Worm (Caenorhabditis elegans) whole organism, young adult: Measurements from ENCODE around the gene fbxb-59.
A peak's percentile ranks its signal among the peaks of the same experiment; 100 is the strongest.

Experiments
- B0035.1 ChIP-seq: sonication (generic microtip); optimal IDR thresholded peaks from 2 replicates; lab custom pipeline; 2016; ENCODE audit warnings: missing genetic modification characterization, mild to moderate bottlenecking, missing compliant biosample characterization, missing genotype, missing genetic modification reagents
- B0261.1 ChIP-seq: sonication (generic microtip); optimal IDR thresholded peaks from 2 replicates; lab custom pipeline; 2016; ENCODE audit warnings: mild to moderate bottlenecking, missing genetic modification characterization, moderate library complexity, missing compliant biosample characterization
- B0336.3 ChIP-seq: fragments of 200-800 bp; sonication (Bioruptor generic); IDR thresholded peaks from 2 replicates; pipeline ENCODE4 v1.3.6; 2022; ENCODE audit warnings: missing genetic modification characterization, missing compliant biosample characterization
- C06A6.2 ChIP-seq: fragments of 200-800 bp; sonication (Bioruptor generic); conservative IDR thresholded peaks from 2 replicates; pipeline ENCODE4 v1.3.6; 2022; ENCODE audit warnings: missing genetic modification characterization, missing compliant biosample characterization
- D2030.7 ChIP-seq: fragments of 200-800 bp; sonication (Bioruptor generic); IDR thresholded peaks from 2 replicates; pipeline ENCODE4 v1.3.6; 2022; ENCODE audit warnings: missing genetic modification reagents, missing genetic modification characterization, missing compliant biosample characterization
- F39B2.1 ChIP-seq: fragments of 200-800 bp; sonication (Bioruptor generic); IDR thresholded peaks from 2 replicates; pipeline ENCODE4 v1.3.6; 2022; ENCODE audit warnings: missing genetic modification reagents, missing genetic modification characterization, missing compliant biosample characterization
- F52B5.7 ChIP-seq: sonication (generic microtip); optimal IDR thresholded peaks from 2 replicates; lab custom pipeline; 2016; ENCODE audit warnings: mild to moderate bottlenecking, missing genetic modification characterization, missing compliant biosample characterization
- F55B11.4 ChIP-seq: sonication (generic microtip); optimal IDR thresholded peaks from 2 replicates; lab custom pipeline; 2016; ENCODE audit warnings: missing compliant biosample characterization, missing genetic modification characterization, borderline replicate concordance; ENCODE audit not compliant: insufficient read depth
- K12H6.12 ChIP-seq: fragments of 200-800 bp; sonication (Bioruptor generic); optimal IDR thresholded peaks from 2 replicates; lab custom pipeline; 2018; ENCODE audit warnings: mild to moderate bottlenecking, missing genetic modification characterization, missing compliant biosample characterization
- T07F8.4 ChIP-seq: sonication (generic microtip); optimal IDR thresholded peaks from 2 replicates; lab custom pipeline; 2016; ENCODE audit warnings: mild to moderate bottlenecking, missing genetic modification characterization, moderate library complexity, missing compliant biosample characterization
- Y53G8AR.9 ChIP-seq: fragments of 200-800 bp; sonication (Bioruptor generic); conservative IDR thresholded peaks from 2 replicates; pipeline ENCODE4 v1.3.6; 2022; ENCODE audit warnings: missing genetic modification reagents, missing genetic modification characterization, missing compliant biosample characterization
- Y56A3A.18 ChIP-seq: fragments of 200-800 bp; sonication (Bioruptor generic); IDR thresholded peaks from 2 replicates; pipeline ENCODE4 v1.3.6; 2022; ENCODE audit warnings: missing genetic modification reagents, missing genetic modification characterization, missing compliant biosample characterization
- Y67H2A.10 ChIP-seq: fragments of 200-800 bp; sonication (Bioruptor generic); conservative IDR thresholded peaks from 2 replicates; pipeline ENCODE4 v1.3.6; 2022; ENCODE audit warnings: missing genetic modification reagents, missing genetic modification characterization, missing compliant biosample characterization
- Y95B8A.8 ChIP-seq: fragments of 200-800 bp; sonication (Bioruptor generic); IDR thresholded peaks from 2 replicates; pipeline ENCODE4 v1.3.6; 2022; ENCODE audit warnings: missing genetic modification reagents, missing genetic modification characterization, missing compliant biosample characterization
- ZK185.1 ChIP-seq: sonication (generic microtip); optimal IDR thresholded peaks from 2 replicates; lab custom pipeline; 2016; ENCODE audit warnings: mild to moderate bottlenecking, missing genetic modification characterization, missing compliant biosample characterization; ENCODE audit not compliant: poor library complexity, severe bottlenecking
- aptf-3 ChIP-seq: fragments of 200-800 bp; sonication (Bioruptor generic); IDR thresholded peaks from 2 replicates; pipeline ENCODE4 v1.3.6; 2022; ENCODE audit warnings: missing genetic modification characterization, missing compliant biosample characterization
- attf-5 ChIP-seq: fragments of 200-800 bp; sonication (Bioruptor generic); optimal IDR thresholded peaks from 2 replicates; lab custom pipeline; 2018; ENCODE audit warnings: mild to moderate bottlenecking, missing genetic modification characterization, missing compliant biosample characterization
- attf-6 ChIP-seq: fragments of 200-800 bp; sonication (Bioruptor generic); IDR thresholded peaks from 2 replicates; pipeline ENCODE4 v1.3.6; 2022; ENCODE audit warnings: missing genetic modification reagents, missing genetic modification characterization, missing compliant biosample characterization
- cebp-1 ChIP-seq, 2 experiments: fragments of 200-800 bp in 1 of 2; sonication (Bioruptor generic) in 1 of 2; sonication (generic microtip) in 1 of 2; IDR thresholded peaks in 1 of 2; optimal IDR thresholded peaks in 1 of 2; 2 replicates each; pipeline versions ENCODE4 v1.3.6 to Lab custom; 2017 to 2022; ENCODE audit warnings: missing compliant biosample characterization in 2 of 2, missing genetic modification characterization in 2 of 2, mild to moderate bottlenecking in 1 of 2, missing genetic modification reagents in 1 of 2, moderate library complexity in 1 of 2
- ceh-100 ChIP-seq: fragments of 200-800 bp; sonication (Bioruptor generic); IDR thresholded peaks from 2 replicates; pipeline ENCODE4 v1.3.6; 2022; ENCODE audit warnings: missing genetic modification reagents, missing genetic modification characterization, missing compliant biosample characterization
- ceh-40 ChIP-seq: fragments of 200-800 bp; sonication (Bioruptor generic); IDR thresholded peaks from 2 replicates; pipeline ENCODE4 v1.3.6; 2022; ENCODE audit warnings: missing genetic modification characterization, missing compliant biosample characterization
- chd-7 ChIP-seq: sonication (generic microtip); optimal IDR thresholded peaks from 2 replicates; lab custom pipeline; 2016; ENCODE audit warnings: mild to moderate bottlenecking, missing genetic modification characterization, moderate library complexity, missing compliant biosample characterization
- egl-44 ChIP-seq: fragments of 200-800 bp; sonication (Bioruptor generic); IDR thresholded peaks from 2 replicates; pipeline ENCODE4 v1.3.6; 2022; ENCODE audit warnings: missing genetic modification reagents, missing genetic modification characterization, missing compliant biosample characterization
- ekl-4 ChIP-seq: fragments of 200-800 bp; sonication (Bioruptor generic); IDR thresholded peaks from 2 replicates; pipeline ENCODE4 v1.3.6; 2022; ENCODE audit warnings: missing genetic modification reagents, missing genetic modification characterization, missing compliant biosample characterization
- ets-4 ChIP-seq: fragments of 200-800 bp; sonication (Bioruptor generic); optimal IDR thresholded peaks from 2 replicates; lab custom pipeline; 2018; ENCODE audit warnings: mild to moderate bottlenecking, missing genetic modification characterization, missing compliant biosample characterization
- him-1 ChIP-seq: sonication (generic microtip); optimal IDR thresholded peaks from 2 replicates; lab custom pipeline; 2016; ENCODE audit warnings: missing genotype, missing genetic modification reagents, missing genetic modification characterization, missing compliant biosample characterization
- hlh-12 ChIP-seq: sonication (generic microtip); optimal IDR thresholded peaks from 2 replicates; lab custom pipeline; 2016; ENCODE audit warnings: missing genetic modification characterization, missing compliant biosample characterization
- hmg-1.2 ChIP-seq: fragments of 200-800 bp; sonication (Bioruptor generic); IDR thresholded peaks from 2 replicates; pipeline ENCODE4 v1.3.6; 2022; ENCODE audit warnings: missing genetic modification reagents, missing genetic modification characterization, missing compliant biosample characterization
- hrde-1 ChIP-seq: sonication (generic microtip); optimal IDR thresholded peaks from 2 replicates; lab custom pipeline; 2016; ENCODE audit warnings: missing genetic modification characterization, mild to moderate bottlenecking, missing compliant biosample characterization, moderate library complexity, missing genotype, missing genetic modification reagents, borderline replicate concordance
- hsf-1 ChIP-seq: fragments of 200-800 bp; sonication (Bioruptor generic); IDR thresholded peaks from 2 replicates; pipeline ENCODE4 v1.3.6; 2022; ENCODE audit warnings: missing genetic modification reagents, missing genetic modification characterization, missing compliant biosample characterization
- let-526 ChIP-seq: fragments of 200-800 bp; sonication (Bioruptor generic); IDR thresholded peaks from 2 replicates; pipeline ENCODE4 v1.3.6; 2022; ENCODE audit warnings: missing genetic modification reagents, missing genetic modification characterization, missing compliant biosample characterization
- let-607 ChIP-seq, 2 experiments: fragments of 200-800 bp in 1 of 2; sonication (Bioruptor generic) in 1 of 2; sonication (generic microtip) in 1 of 2; optimal IDR thresholded peaks; 2 replicates each; lab custom pipeline; 2016 to 2018; ENCODE audit warnings: mild to moderate bottlenecking in 2 of 2, missing compliant biosample characterization in 2 of 2, missing genetic modification characterization in 2 of 2, moderate library complexity in 2 of 2, missing genotype in 1 of 2
- lin-26 ChIP-seq: fragments of 200-800 bp; sonication (Bioruptor generic); IDR thresholded peaks from 2 replicates; pipeline ENCODE4 v1.3.6; 2022; ENCODE audit warnings: missing genetic modification reagents, missing genetic modification characterization, missing compliant biosample characterization
- lin-40 ChIP-seq: sonication (generic microtip); optimal IDR thresholded peaks from 2 replicates; lab custom pipeline; 2016; ENCODE audit warnings: missing genetic modification characterization, mild to moderate bottlenecking, missing compliant biosample characterization, missing genotype, missing genetic modification reagents
- lsy-27 ChIP-seq: sonication (generic microtip); optimal IDR thresholded peaks from 2 replicates; lab custom pipeline; 2017; ENCODE audit warnings: missing genetic modification characterization, mild to moderate bottlenecking, missing compliant biosample characterization, antibody characterized with exemption, missing genotype, borderline replicate concordance; ENCODE audit not compliant: insufficient read depth
- madf-6 ChIP-seq: fragments of 200-800 bp; sonication (Bioruptor generic); IDR thresholded peaks from 2 replicates; pipeline ENCODE4 v1.3.6; 2022; ENCODE audit warnings: missing genetic modification reagents, missing genetic modification characterization, missing compliant biosample characterization
- mcd-1 ChIP-seq: fragments of 200-800 bp; sonication (Bioruptor generic); IDR thresholded peaks from 2 replicates; pipeline ENCODE4 v1.3.6; 2022; ENCODE audit warnings: missing genetic modification reagents, missing genetic modification characterization, missing compliant biosample characterization
- mxl-1 ChIP-seq: sonication (generic microtip); optimal IDR thresholded peaks from 2 replicates; lab custom pipeline; 2016; ENCODE audit warnings: missing genetic modification characterization, missing compliant biosample characterization
- nhr-120 ChIP-seq: fragments of 200-800 bp; sonication (Bioruptor generic); IDR thresholded peaks from 2 replicates; pipeline ENCODE4 v1.3.6; 2022; ENCODE audit warnings: missing genetic modification characterization, missing compliant biosample characterization
- pbrm-1 ChIP-seq: fragments of 200-800 bp; sonication (Bioruptor generic); IDR thresholded peaks from 2 replicates; pipeline ENCODE4 v1.3.6; 2022; ENCODE audit warnings: missing genetic modification reagents, missing genetic modification characterization, missing compliant biosample characterization
- rec-8 ChIP-seq, 2 experiments: sonication (generic microtip); optimal IDR thresholded peaks; 2 replicates each; lab custom pipeline; 2016; ENCODE audit warnings: mild to moderate bottlenecking in 2 of 2, missing genetic modification characterization in 2 of 2, missing genetic modification reagents in 2 of 2, missing genotype in 2 of 2, missing biosample characterization in 1 of 2, missing compliant biosample characterization in 1 of 2, moderate library complexity in 1 of 2
- repo-1 ChIP-seq: sonication (generic microtip); optimal IDR thresholded peaks from 2 replicates; lab custom pipeline; 2017; ENCODE audit warnings: mild to moderate bottlenecking, missing genetic modification characterization, missing compliant biosample characterization
- tbp1 ChIP-seq: fragments of 200-800 bp; sonication (Bioruptor generic); optimal IDR thresholded peaks from 2 replicates; lab custom pipeline; 2018; ENCODE audit warnings: mild to moderate bottlenecking, missing genetic modification characterization, missing compliant biosample characterization
- ztf-22 ChIP-seq: fragments of 200-800 bp; sonication (Bioruptor generic); optimal IDR thresholded peaks from 2 replicates; lab custom pipeline; 2018; ENCODE audit warnings: mild to moderate bottlenecking, missing genetic modification characterization, moderate library complexity, missing compliant biosample characterization
- ztf-25 ChIP-seq: fragments of 200-800 bp; sonication (Bioruptor generic); IDR thresholded peaks from 2 replicates; pipeline ENCODE4 v1.3.6; 2022; ENCODE audit warnings: missing genetic modification reagents, missing genetic modification characterization, missing compliant biosample characterization
- ztf-3 ChIP-seq: fragments of 200-800 bp; sonication (Bioruptor generic); optimal IDR thresholded peaks from 2 replicates; lab custom pipeline; 2018; ENCODE audit warnings: mild to moderate bottlenecking, missing genetic modification characterization, missing compliant biosample characterization
- ztf-6 ChIP-seq: fragments of 200-800 bp; sonication (Bioruptor generic); IDR thresholded peaks from 2 replicates; pipeline ENCODE4 v1.3.6; 2022; ENCODE audit warnings: missing genetic modification reagents, missing genetic modification characterization, missing compliant biosample characterization

fbxb-59 gene

DNA sequence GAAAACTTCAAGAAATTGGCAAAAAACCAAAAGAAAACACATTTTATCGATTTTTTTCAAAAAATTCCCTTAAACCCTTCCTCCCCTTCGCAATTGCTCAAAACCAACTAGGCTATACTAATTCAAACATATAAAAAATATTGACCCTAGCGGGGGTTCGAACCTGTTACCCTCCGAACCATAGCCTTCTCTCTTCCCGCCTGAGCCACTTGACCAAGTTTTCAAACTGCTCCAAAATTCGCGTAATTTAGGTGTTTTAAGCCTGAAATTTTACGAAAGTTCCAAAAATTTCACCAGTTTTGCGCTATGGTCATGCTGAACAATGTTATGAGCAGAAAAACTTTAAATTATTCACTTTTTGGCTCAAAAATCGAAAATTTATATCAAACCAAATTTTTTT lies 28.5 kb upstream of the fbxb-59 start:
- TF ChIP-seq cebp-1 (GFP tag; IDR thresholded peaks at IDR 0.05; lab: Robert Waterston, UW): no peak
- TF ChIP-seq cebp-1 (tag; optimal IDR thresholded peaks at IDR 0.05; lab: Kevin White, UChicago): peak; percentile 21
- TF ChIP-seq mcd-1 (GFP tag; lab: Robert Waterston, UW): no peak
- TF ChIP-seq ceh-100 (GFP tag; lab: Robert Waterston, UW): no peak
- 0 out of 2 replicates have a peak, but pooled peaks have one; percentile 14 for TF ChIP-seq nhr-120 (GFP tag; lab: Robert Waterston, UW)
- TF ChIP-seq chd-7 (tag; lab: Kevin White, UChicago): peak; percentile 57
- TF ChIP-seq lsy-27 (tag; lab: Kevin White, UChicago): no peak
- TF ChIP-seq tbp1: peak; percentile 65
- TF ChIP-seq ztf-22: no peak
- 0 out of 2 replicates have a peak, but pooled peaks have one; percentile 8 for TF ChIP-seq D2030.7 (GFP tag; lab: Robert Waterston, UW)
- TF ChIP-seq F52B5.7 (tag; lab: Kevin White, UChicago): peak; percentile 4
- no peak for TF ChIP-seq mxl-1 (tag; lab: Kevin White, UChicago)
- TF ChIP-seq let-526 (GFP tag; lab: Robert Waterston, UW): no peak
- TF ChIP-seq Y95B8A.8: no peak
- no peak for TF ChIP-seq Y56A3A.18 (GFP tag; lab: Robert Waterston, UW)
- TF ChIP-seq ztf-6 (GFP tag; lab: Robert Waterston, UW): no peak
- TF ChIP-seq him-1 (tag; lab: Kevin White, UChicago): peak; percentile 3
- no peak for TF ChIP-seq C06A6.2
- TF ChIP-seq madf-6: peak; percentile 34; the same call in 1 of the 2 replicates
- TF ChIP-seq ZK185.1 (tag; lab: Kevin White, UChicago): no peak
- 0 out of 2 replicates have a peak, but pooled peaks have one; percentile 5 for TF ChIP-seq ztf-25 (GFP tag; lab: Robert Waterston, UW)
- TF ChIP-seq hlh-12: no peak
- no peak for TF ChIP-seq T07F8.4 (tag; lab: Kevin White, UChicago)
- TF ChIP-seq B0035.1: no peak
- no peak for TF ChIP-seq F55B11.4 (tag; lab: Kevin White, UChicago)
- TF ChIP-seq lin-26 (GFP tag; lab: Robert Waterston, UW): peak; percentile 42; the same call in 1 of the 2 replicates
- no peak for TF ChIP-seq let-607 (tag; optimal IDR thresholded peaks at IDR 0.05; lab: Kevin White, UChicago)
- no peak for TF ChIP-seq hmg-1.2 (GFP tag; lab: Robert Waterston, UW)
- TF ChIP-seq lin-40 (tag; lab: Kevin White, UChicago): no peak
- peak; percentile 44; the same call in 1 of the 2 replicates for TF ChIP-seq B0336.3 (GFP tag; lab: Robert Waterston, UW)
- peak; percentile 27 for TF ChIP-seq B0261.1 (tag; lab: Kevin White, UChicago)
- TF ChIP-seq ztf-3 (GFP tag; lab: Kevin White, UChicago): no peak
- peak; percentile 63; the same call in 1 of the 2 replicates for TF ChIP-seq F39B2.1 (GFP tag; lab: Robert Waterston, UW)
- TF ChIP-seq egl-44 (GFP tag; lab: Robert Waterston, UW): no peak
- TF ChIP-seq Y67H2A.10 (GFP tag; lab: Robert Waterston, UW): no peak
- 0 out of 2 replicates have a peak, but pooled peaks have one; percentile 37 for TF ChIP-seq ekl-4 (GFP tag; lab: Robert Waterston, UW)
- TF ChIP-seq repo-1 (tag; lab: Kevin White, UChicago): no peak
- TF ChIP-seq pbrm-1 (GFP tag; lab: Robert Waterston, UW): 0 out of 2 replicates have a peak, but pooled peaks have one; percentile 14
- 0 out of 2 replicates have a peak, but pooled peaks have one; percentile 37 for TF ChIP-seq attf-6 (GFP tag; lab: Robert Waterston, UW)
- TF ChIP-seq Y53G8AR.9: peak; percentile 45; the same call in 1 of the 2 replicates
- TF ChIP-seq rec-8 (tag; optimal IDR thresholded peaks at IDR 0.05; lab: Kevin White, UChicago): no peak
- no peak for TF ChIP-seq hrde-1
- no peak for TF ChIP-seq hsf-1
- TF ChIP-seq K12H6.12: no peak
- TF ChIP-seq aptf-3 (GFP tag; lab: Robert Waterston, UW): 0 out of 2 replicates have a peak, but pooled peaks have one; percentile 33
- TF ChIP-seq ets-4: no peak
- peak; percentile 7 for TF ChIP-seq attf-5 (GFP tag; lab: Kevin White, UChicago)
- TF ChIP-seq ceh-40 (GFP tag; lab: Robert Waterston, UW): no peak
